Worm (Caenorhabditis elegans): ENCODE measurements around the gene C48A7.16.
"Not testable (repeated sequence)": the region's sequence is repeated elsewhere in the genome, so short reads cannot be mapped to it uniquely, and the experiment has no call there.

Gene C48A7.16

DNA sequence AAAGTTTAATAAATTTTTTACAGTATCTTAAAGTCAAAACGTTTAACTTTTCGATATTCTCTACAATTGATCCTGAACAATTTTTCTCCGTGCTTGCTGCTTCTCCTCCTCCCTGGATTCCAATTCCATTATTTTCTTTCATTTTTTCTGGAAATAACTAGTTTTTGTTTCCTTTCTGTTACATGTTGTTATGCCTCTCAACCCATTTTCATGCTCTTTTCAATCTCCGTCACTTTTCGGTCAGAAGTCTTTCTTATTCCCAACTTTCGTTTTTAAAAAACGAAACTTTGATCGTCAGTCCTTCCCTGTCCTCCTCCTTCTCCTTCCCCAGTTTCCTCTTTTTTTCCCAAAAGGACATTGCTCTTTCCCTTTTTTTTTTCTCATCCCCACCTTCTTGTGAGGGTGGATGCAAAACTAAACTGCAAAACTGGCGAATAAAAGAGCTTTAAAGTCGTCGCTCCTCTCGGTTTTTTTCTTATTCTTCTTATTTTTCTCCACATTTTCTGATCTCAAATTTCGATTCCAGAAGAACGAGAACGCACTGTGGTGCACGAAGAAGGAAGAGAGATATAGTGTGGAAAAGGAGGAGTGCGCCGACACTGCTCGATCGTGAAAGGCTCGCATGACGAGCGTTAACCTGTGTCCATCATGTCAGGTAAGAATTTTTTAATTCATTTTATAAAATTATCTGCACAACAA, at the start of gene C48A7.16, which contains the start of gene egl-19:
TSS of gene C48A7.16 (plus strand) at position 544 of the 699 bp plus-strand sequence.
TSS of gene egl-19 (plus strand) at position 649 of the 699 bp plus-strand sequence.
- TF ChIP-seq pha-4 (tag; optimal IDR thresholded peaks at IDR 0.05) (no peak), ceh-9 (tag; optimal IDR thresholded peaks at IDR 0.05) (no peak), nhr-12 (tag; optimal IDR thresholded peaks at IDR 0.05) (no peak), nhr-25 (tag; optimal IDR thresholded peaks at IDR 0.05) (no peak), ceh-16 (tag; optimal IDR thresholded peaks at IDR 0.05) (no peak), elt-1 (tag; optimal IDR thresholded peaks at IDR 0.05) (no peak), ama-1 (optimal IDR thresholded peaks at IDR 0.05) (no peak), R02D3.7 (tag; optimal IDR thresholded peaks at IDR 0.05) (no peak), mdl-1 (tag; optimal IDR thresholded peaks at IDR 0.05) (no peak), lin-15B (tag; optimal IDR thresholded peaks at IDR 0.05) (no peak), jun-1 (tag; optimal IDR thresholded peaks at IDR 0.05) (no peak), aly-2 (tag; optimal IDR thresholded peaks at IDR 0.05) (no peak), eor-1 (tag; optimal IDR thresholded peaks at IDR 0.05) (no peak), ZK546.5 (tag; optimal IDR thresholded peaks at IDR 0.05) (no peak), ztf-11 (tag; optimal IDR thresholded peaks at IDR 0.05) (no peak), nhr-77 (tag; optimal IDR thresholded peaks at IDR 0.05) (no peak)

DNA sequence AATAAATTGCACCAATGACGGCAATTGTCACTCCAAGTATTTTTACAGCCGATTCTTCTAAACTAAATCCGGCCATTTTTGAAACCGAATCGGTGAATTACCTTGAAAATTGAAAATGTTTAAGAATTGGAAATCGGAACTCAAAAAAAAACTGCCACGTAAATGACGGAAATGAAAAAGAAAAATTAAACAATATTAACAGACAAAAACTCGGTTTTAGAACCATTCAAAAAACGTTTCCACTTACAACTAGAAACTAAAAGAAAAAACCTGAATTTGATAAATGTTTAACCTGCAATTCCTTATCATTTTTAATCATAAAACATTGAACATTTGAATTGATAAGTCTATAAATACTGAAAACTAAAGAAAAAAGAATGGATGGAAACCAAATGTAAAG, 40.3 kb upstream of the C48A7.16 start, which contains the start of gene Y40C5A.4:
TSS of gene Y40C5A.4 (minus strand) at position 101 of the 400 bp plus-strand sequence.
- TF ChIP-seq unc-62 (GFP tag; optimal IDR thresholded peaks at IDR 0.05); egl-5 (tag; optimal IDR thresholded peaks at IDR 0.05); aly-2 (tag; optimal IDR thresholded peaks at IDR 0.05): not testable (repeated sequence)

DNA sequence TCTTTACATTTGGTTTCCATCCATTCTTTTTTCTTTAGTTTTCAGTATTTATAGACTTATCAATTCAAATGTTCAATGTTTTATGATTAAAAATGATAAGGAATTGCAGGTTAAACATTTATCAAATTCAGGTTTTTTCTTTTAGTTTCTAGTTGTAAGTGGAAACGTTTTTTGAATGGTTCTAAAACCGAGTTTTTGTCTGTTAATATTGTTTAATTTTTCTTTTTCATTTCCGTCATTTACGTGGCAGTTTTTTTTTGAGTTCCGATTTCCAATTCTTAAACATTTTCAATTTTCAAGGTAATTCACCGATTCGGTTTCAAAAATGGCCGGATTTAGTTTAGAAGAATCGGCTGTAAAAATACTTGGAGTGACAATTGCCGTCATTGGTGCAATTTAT, 30.4 kb upstream of the C48A7.16 start, which contains the start of gene T12B3.3:
TSS of gene T12B3.3 (plus strand) at position 301 of the 400 bp plus-strand sequence.
- not testable (repeated sequence) for TF ChIP-seq aly-2, lin-39, tbx-2 (tag; optimal IDR thresholded peaks at IDR 0.05)

DNA sequence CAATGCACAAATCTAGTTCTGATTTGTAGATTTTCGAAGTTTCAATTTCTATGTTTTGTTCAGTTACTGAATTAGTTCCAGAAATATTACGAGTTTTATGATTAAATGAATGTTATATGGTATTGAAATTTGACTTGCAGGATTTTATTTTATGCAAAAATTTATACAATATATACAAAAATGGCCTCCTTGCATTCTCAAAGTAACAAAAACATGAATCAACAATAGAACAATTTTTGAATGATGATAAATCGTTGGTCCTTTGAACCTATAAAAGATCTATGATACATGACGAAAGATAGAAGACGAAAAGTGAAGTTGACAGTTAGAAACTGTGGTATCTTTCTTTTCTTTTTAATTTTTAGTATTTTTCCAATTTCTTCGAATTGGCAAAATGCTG, 28.8 kb upstream of the C48A7.16 start, which contains the start of gene T12B3.2:
TSS of gene T12B3.2 (plus strand) at position 301 of the 400 bp plus-strand sequence.
- TF ChIP-seq elt-2 (tag; optimal IDR thresholded peaks at IDR 0.05): peak; percentile 1
- TF ChIP-seq ceh-82 (tag; optimal IDR thresholded peaks at IDR 0.05): no peak

DNA sequence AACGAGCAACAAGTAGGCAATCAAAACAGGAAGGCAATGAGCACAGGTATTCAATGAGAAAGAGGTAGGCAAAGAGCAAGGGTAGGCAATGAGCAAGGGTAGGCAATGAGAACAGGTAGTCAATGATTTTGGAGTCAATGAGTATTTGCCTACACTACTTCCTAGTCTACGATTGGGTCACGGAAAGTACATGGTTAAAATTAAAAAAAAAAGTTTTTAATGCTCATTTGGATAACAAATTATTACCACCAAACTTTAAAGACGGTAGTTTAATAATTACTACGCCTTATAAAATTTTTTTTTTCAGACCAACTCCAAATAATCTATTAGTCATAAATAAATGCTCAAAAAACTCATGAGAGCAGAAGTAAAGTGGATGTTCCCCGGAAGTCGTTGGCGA, 23.5 kb upstream of the C48A7.16 start, which contains the start of gene ptp-8:
TSS of gene ptp-8 (plus strand) at position 301 of the 400 bp plus-strand sequence.
- TF ChIP-seq unc-39 (tag; optimal IDR thresholded peaks at IDR 0.05) (no peak), nhr-67 (tag; optimal IDR thresholded peaks at IDR 0.05) (no peak), eor-1 (tag; optimal IDR thresholded peaks at IDR 0.05) (no peak), ceh-28 (tag; optimal IDR thresholded peaks at IDR 0.05) (no peak), ztf-4 (tag; optimal IDR thresholded peaks at IDR 0.05) (no peak), pha-4 (tag; optimal IDR thresholded peaks at IDR 0.05) (no peak), mdl-1 (tag; optimal IDR thresholded peaks at IDR 0.05) (no peak), elt-1 (tag; optimal IDR thresholded peaks at IDR 0.05) (no peak), tbx-2 (tag; optimal IDR thresholded peaks at IDR 0.05) (no peak), R02D3.7 (tag; optimal IDR thresholded peaks at IDR 0.05) (no peak), jun-1 (tag; optimal IDR thresholded peaks at IDR 0.05) (no peak), lsy-12 (tag; optimal IDR thresholded peaks at IDR 0.05) (no peak), unc-62 (GFP tag; optimal IDR thresholded peaks at IDR 0.05) (no peak), nhr-11 (tag; optimal IDR thresholded peaks at IDR 0.05) (no peak), fkh-2 (tag; optimal IDR thresholded peaks at IDR 0.05) (no peak)

DNA sequence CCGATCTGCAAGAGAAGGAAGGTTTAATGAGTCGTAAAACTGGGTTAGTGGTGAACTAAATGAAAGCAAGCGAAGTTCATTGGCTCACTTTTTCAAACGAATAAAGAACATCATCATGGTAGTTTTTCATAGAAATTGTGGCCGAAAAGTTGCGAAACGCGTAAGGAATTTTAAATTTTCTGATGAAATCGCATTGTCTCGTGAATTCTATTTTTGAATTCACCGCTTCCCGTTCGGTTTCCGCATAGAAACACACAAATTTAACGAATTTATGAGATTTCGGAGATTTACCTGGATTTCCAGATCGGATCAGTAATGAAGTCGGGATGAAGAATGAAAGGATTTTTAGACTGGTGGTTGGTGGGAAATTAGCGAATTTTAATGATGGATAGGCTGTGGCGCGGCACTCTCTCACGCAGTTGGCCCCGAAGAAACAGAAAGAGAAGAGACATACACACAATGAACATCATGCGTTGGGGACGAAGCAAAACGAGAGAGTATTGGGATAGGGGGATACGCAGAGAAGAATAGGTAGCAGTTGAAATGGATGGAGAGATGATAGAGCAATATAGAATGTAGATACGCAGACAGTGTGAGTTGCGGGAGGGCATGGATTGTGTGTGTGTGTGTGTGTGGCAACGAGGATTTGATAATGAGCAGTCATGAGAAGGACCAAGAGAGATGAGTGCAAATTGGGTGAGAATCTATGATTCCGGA, 18.3 kb upstream of the C48A7.16 start:
- TF ChIP-seq ZK546.5 (tag; optimal IDR thresholded peaks at IDR 0.05) (no peak), nhr-23 (tag; optimal IDR thresholded peaks at IDR 0.05) (peak; percentile 11), hmg-11 (tag; optimal IDR thresholded peaks at IDR 0.05) (peak; percentile 90), snpc-4 (tag; optimal IDR thresholded peaks at IDR 0.05) (no peak), daf-12 (tag; optimal IDR thresholded peaks at IDR 0.05) (no peak), lin-15B (tag; optimal IDR thresholded peaks at IDR 0.05) (peak; percentile 17), nhr-25 (tag; optimal IDR thresholded peaks at IDR 0.05) (peak; percentile 44), nfya-1 (tag; optimal IDR thresholded peaks at IDR 0.05; ENCODE audit: insufficient read depth) (peak; percentile 82), lsy-12 (tag; optimal IDR thresholded peaks at IDR 0.05) (peak; percentile 8), tbx-2 (tag; optimal IDR thresholded peaks at IDR 0.05) (peak; percentile 40), ceh-28 (tag; optimal IDR thresholded peaks at IDR 0.05) (no peak), lin-39 (tag; optimal IDR thresholded peaks at IDR 0.05) (peak; percentile 71), pqm-1 (tag; optimal IDR thresholded peaks at IDR 0.05) (no peak)

All from whole organism, L3 larva.